Worm (Caenorhabditis elegans): Measurements from ENCODE around the gene F21C10.19.

Gene F21C10.19

DNA sequence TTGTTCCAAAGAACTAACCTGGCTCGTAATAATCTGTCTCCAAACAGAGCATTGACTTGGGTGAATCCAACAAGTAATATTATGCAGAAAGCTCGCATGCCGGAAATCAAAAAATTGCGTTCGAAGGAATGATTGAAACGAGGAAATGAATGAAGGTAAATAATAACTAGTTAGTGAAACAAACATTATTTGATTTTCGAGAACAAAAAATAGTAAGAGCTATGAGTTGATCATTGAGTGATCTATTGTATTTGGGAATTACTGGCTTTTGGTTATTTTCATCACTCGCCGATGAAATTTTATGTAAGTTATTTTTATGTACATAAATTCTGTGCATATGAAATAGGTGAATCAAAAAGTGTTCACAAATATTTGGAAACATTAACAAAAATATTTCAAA lies 23.9 kb downstream of the F21C10.19 start, which contains the start of gene B0222.5:
Gene B0222.5, minus strand, starts transcription at position 101 of the 400 bp plus-strand sequence.
- TF ChIP-seq ets-7 (tag; optimal IDR thresholded peaks at IDR 0.05) = no peak
- no peak for TF ChIP-seq aly-1 (tag; optimal IDR thresholded peaks at IDR 0.05)
- no peak for TF ChIP-seq sea-1 (GFP tag; conservative IDR thresholded peaks at IDR 0.05)
- TF ChIP-seq tbx-11 (GFP tag; IDR thresholded peaks at IDR 0.05) = no peak
- no peak for TF ChIP-seq hmbx-1 (tag; optimal IDR thresholded peaks at IDR 0.05)
- TF ChIP-seq ama-1 (optimal IDR thresholded peaks at IDR 0.05) = no peak
- no peak for TF ChIP-seq hmg-4 (GFP tag; optimal IDR thresholded peaks at IDR 0.05)
- TF ChIP-seq tra-4 (tag; optimal IDR thresholded peaks at IDR 0.05) = no peak
- TF ChIP-seq pes-1 (GFP tag; IDR thresholded peaks at IDR 0.05) = no peak
- TF ChIP-seq scrt-1 (GFP tag; IDR thresholded peaks at IDR 0.05) = no peak
- no peak for TF ChIP-seq B0310.2 (tag; optimal IDR thresholded peaks at IDR 0.05)

DNA sequence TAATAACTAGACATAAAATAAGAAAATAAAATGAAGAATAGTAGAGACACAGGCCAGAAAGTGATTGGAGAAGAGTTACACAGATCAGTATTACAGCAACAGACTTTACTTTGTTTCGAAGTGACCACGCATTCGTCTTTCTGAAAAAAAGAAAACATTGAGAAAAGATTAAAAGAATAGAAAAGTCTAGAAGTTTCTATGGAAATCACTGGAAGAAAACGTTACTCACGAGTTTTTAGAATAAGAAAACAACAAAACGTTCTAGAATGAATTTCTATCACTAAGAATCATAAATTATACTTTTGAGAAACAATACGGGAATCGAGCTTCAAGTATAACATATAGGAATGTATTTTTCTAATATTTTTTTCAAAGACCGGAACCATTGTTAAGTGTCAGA lies 24.8 kb downstream of the F21C10.19 start:
- TF ChIP-seq B0310.2 (tag; optimal IDR thresholded peaks at IDR 0.05) (no peak), tra-4 (tag; optimal IDR thresholded peaks at IDR 0.05) (no peak), scrt-1 (GFP tag; IDR thresholded peaks at IDR 0.05) (no peak), ama-1 (optimal IDR thresholded peaks at IDR 0.05) (no peak), aly-1 (tag; optimal IDR thresholded peaks at IDR 0.05) (no peak), tbx-37 (GFP tag; conservative IDR thresholded peaks at IDR 0.05) (no peak), ets-7 (tag; optimal IDR thresholded peaks at IDR 0.05) (no peak), ceh-13 (GFP tag; optimal IDR thresholded peaks at IDR 0.05) (no peak), tbx-11 (GFP tag; IDR thresholded peaks at IDR 0.05) (no peak), pes-1 (GFP tag; IDR thresholded peaks at IDR 0.05) (no peak), F13C5.2 (tag; optimal IDR thresholded peaks at IDR 0.05) (no peak), hmg-4 (GFP tag; optimal IDR thresholded peaks at IDR 0.05) (no peak), ceh-36 (tag; optimal IDR thresholded peaks at IDR 0.05) (no peak), flt-1 (GFP tag; IDR thresholded peaks at IDR 0.05) (no peak)

DNA sequence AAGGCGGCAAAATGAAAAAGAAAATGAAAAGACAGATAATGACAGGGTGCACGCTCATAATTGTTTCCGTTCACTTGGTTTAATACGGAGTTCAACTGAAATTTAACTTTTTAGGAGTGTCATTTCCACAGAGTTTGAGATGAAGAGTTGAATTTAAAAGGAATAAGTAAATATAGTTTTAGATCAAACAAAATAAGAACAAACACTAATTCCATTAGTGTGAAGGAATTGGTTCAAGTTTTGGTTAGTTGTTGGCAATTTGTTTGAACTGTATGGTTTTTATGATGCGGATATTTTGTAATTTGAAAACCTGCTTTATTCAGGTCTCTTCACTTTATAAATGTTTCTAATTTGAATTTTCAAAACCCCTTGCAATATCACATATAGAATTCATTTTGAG lies 25.8 kb downstream of the F21C10.19 start, which contains the start of gene B0222.15:
Gene B0222.15, minus strand, starts transcription at position 101 of the 400 bp plus-strand sequence.
- no peak for TF ChIP-seq pes-1 (GFP tag; IDR thresholded peaks at IDR 0.05)
- TF ChIP-seq ama-1 (optimal IDR thresholded peaks at IDR 0.05) = no peak
- TF ChIP-seq flt-1 (GFP tag; IDR thresholded peaks at IDR 0.05) = no peak
- no peak for TF ChIP-seq ets-7 (tag; optimal IDR thresholded peaks at IDR 0.05)
- no peak for TF ChIP-seq tra-4 (tag; optimal IDR thresholded peaks at IDR 0.05)
- no peak for TF ChIP-seq ceh-13 (GFP tag; optimal IDR thresholded peaks at IDR 0.05)
- no peak for TF ChIP-seq F13C5.2 (tag; optimal IDR thresholded peaks at IDR 0.05)
- TF ChIP-seq hnd-1 (tag; optimal IDR thresholded peaks at IDR 0.05) = no peak
- TF ChIP-seq B0310.2 (tag; optimal IDR thresholded peaks at IDR 0.05) = no peak
- TF ChIP-seq tbx-11 (GFP tag; IDR thresholded peaks at IDR 0.05) = no peak
- no peak for TF ChIP-seq ceh-36 (tag; optimal IDR thresholded peaks at IDR 0.05)
- TF ChIP-seq tbx-37 (GFP tag; conservative IDR thresholded peaks at IDR 0.05) = no peak
- TF ChIP-seq sea-1 (GFP tag; conservative IDR thresholded peaks at IDR 0.05) = no peak
- no peak for TF ChIP-seq scrt-1 (GFP tag; IDR thresholded peaks at IDR 0.05)
- TF ChIP-seq aly-1 (tag; optimal IDR thresholded peaks at IDR 0.05) = no peak
- TF ChIP-seq hmbx-1 (tag; optimal IDR thresholded peaks at IDR 0.05) = no peak
- TF ChIP-seq hmg-4 (GFP tag; optimal IDR thresholded peaks at IDR 0.05) = no peak

DNA sequence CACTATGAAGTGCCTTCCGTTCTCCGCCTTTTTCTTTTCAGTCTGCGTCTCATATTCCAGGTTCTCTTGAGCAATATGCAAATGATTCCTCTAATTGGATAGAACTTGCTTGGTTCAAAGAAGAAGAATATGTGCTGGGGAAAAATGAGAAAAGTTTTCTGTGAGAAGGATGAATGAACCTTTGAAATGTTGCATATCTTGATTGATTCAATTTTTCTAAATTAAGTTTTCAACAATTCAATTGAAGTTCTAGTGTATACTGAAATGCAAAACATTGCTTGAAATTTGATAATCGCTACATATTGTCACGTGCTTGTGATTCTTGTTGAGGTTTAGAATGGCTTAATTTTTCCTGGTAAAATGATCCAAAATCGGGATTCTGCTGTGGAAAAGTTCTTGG lies 26.7 kb downstream of the F21C10.19 start:
- TF ChIP-seq scrt-1 (GFP tag; IDR thresholded peaks at IDR 0.05) (no peak), ceh-36 (tag; optimal IDR thresholded peaks at IDR 0.05) (no peak)

DNA sequence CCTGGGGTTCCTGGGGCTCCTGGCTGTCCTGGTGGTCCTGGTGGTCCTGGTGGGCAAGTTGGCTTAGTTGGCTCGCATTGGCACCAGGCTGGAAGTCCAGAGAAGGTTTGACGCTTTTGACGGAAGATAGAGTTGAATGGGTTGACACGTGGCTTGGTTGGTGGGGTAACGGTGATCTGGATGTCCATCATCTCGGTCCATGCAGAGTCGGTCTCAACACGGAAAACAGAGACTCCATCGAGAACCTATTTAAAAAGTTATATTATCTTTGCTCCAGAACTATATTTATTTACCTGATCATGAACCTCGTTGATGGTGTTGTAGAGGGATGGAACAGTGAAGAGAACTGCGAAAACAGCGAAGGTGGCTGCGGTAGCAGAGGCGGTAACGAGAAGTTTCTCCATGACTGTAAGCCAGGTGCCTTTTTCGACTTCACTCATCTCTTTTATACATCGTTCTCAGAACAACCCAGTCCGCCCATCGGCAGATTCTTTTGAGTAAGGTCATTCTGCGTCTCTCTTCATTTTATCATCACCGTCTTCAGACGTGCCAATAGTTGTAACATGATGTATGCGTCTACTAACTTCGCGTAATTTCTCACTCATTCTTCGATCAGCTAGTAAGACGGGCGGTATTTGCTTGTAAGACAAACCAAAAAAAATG lies 29.5 kb downstream of the F21C10.19 start, which contains the start of gene col-144:
Gene col-144, minus strand, starts transcription at position 419 of the 663 bp plus-strand sequence.
- no peak for TF ChIP-seq aly-1 (tag; optimal IDR thresholded peaks at IDR 0.05)
- TF ChIP-seq tbx-11 (GFP tag; IDR thresholded peaks at IDR 0.05) = no peak
- TF ChIP-seq ceh-36 (tag; optimal IDR thresholded peaks at IDR 0.05) = no peak
- TF ChIP-seq tbx-37 (GFP tag; conservative IDR thresholded peaks at IDR 0.05) = no peak
- no peak for TF ChIP-seq F13C5.2 (tag; optimal IDR thresholded peaks at IDR 0.05)
- TF ChIP-seq pes-1 (GFP tag; IDR thresholded peaks at IDR 0.05) = no peak
- TF ChIP-seq ets-7 (tag; optimal IDR thresholded peaks at IDR 0.05) = no peak
- TF ChIP-seq ama-1 (optimal IDR thresholded peaks at IDR 0.05) = no peak
- TF ChIP-seq hmbx-1 (tag; optimal IDR thresholded peaks at IDR 0.05) = no peak
- no peak for TF ChIP-seq ceh-13 (GFP tag; optimal IDR thresholded peaks at IDR 0.05)
- no peak for TF ChIP-seq scrt-1 (GFP tag; IDR thresholded peaks at IDR 0.05)
- TF ChIP-seq hmg-4 (GFP tag; optimal IDR thresholded peaks at IDR 0.05) = no peak
- TF ChIP-seq flt-1 (GFP tag; IDR thresholded peaks at IDR 0.05) = no peak
- TF ChIP-seq sea-1 (GFP tag; conservative IDR thresholded peaks at IDR 0.05) = no peak
- no peak for TF ChIP-seq hnd-1 (tag; optimal IDR thresholded peaks at IDR 0.05)
- no peak for TF ChIP-seq B0310.2 (tag; optimal IDR thresholded peaks at IDR 0.05)
- no peak for TF ChIP-seq tra-4 (tag; optimal IDR thresholded peaks at IDR 0.05)

DNA sequence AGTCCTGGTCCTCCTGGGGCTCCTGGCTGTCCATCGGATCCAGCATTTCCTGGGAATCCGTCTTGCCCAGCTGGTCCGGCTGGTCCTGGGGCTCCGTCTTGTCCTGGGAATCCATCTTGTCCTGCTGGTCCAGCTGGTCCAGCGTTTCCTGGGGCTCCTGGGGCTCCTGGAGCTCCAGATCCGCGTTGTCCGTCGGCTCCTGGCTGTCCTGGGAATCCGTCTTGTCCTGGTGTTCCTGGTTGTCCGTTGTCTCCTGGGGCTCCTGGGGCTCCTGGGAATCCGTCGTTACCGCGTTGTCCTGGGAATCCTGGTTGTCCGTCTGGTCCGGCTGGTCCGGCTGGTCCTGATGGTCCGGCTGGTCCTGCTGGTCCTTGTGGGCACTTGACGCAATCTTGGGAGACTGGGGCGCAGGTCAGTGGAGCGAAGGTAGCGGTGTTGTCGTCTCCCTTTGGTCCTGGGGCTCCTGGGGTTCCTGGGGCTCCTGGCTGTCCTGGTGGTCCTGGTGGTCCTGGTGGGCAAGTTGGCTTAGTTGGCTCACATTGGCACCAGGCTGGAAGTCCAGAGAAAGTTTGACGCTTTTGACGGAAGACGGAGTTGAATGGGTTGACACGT lies 31.4 kb downstream of the F21C10.19 start:
- no peak for TF ChIP-seq scrt-1 (GFP tag; IDR thresholded peaks at IDR 0.05)
- no peak for TF ChIP-seq F13C5.2 (tag; optimal IDR thresholded peaks at IDR 0.05)
- no peak for TF ChIP-seq ceh-13 (GFP tag; optimal IDR thresholded peaks at IDR 0.05)
- TF ChIP-seq hnd-1 (tag; optimal IDR thresholded peaks at IDR 0.05) = no peak
- no peak for TF ChIP-seq sea-1 (GFP tag; conservative IDR thresholded peaks at IDR 0.05)
- no peak for TF ChIP-seq tbx-37 (GFP tag; conservative IDR thresholded peaks at IDR 0.05)
- TF ChIP-seq pes-1 (GFP tag; IDR thresholded peaks at IDR 0.05) = no peak
- TF ChIP-seq tra-4 (tag; optimal IDR thresholded peaks at IDR 0.05) = no peak
- no peak for TF ChIP-seq aly-1 (tag; optimal IDR thresholded peaks at IDR 0.05)

DNA sequence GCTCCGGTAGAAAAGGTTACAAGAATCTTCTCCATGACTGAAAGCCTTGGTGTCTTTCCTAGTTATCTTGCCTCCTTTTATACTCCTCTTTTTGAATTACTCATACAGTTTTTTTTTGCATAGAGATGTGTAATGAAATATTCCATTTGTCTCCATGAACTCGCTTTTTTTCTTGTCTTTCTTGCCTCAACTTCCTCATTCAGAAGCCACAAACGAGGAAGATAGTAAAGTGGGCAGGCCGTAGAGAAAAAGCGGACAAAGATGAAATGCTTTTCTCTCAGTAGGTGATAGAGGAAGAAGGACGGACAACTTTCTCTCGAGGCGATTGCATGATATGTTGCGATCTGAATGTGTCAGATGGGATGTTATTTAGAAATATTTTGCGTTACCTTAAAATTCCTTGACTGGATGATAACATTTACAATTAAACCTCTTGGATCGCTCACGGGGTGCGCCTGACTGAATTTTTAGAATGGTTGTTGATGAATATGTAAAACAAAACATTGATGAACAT lies 32.1 kb downstream of the F21C10.19 start, which contains the start of gene col-145:
Gene col-145, minus strand, starts transcription at position 51 of the 514 bp plus-strand sequence.
- TF ChIP-seq ama-1 (optimal IDR thresholded peaks at IDR 0.05) (no peak), F13C5.2 (tag; optimal IDR thresholded peaks at IDR 0.05) (no peak), ets-7 (tag; optimal IDR thresholded peaks at IDR 0.05) (no peak), scrt-1 (GFP tag; IDR thresholded peaks at IDR 0.05) (no peak), aly-1 (tag; optimal IDR thresholded peaks at IDR 0.05) (no peak), hmg-4 (GFP tag; optimal IDR thresholded peaks at IDR 0.05) (no peak), sea-1 (GFP tag; conservative IDR thresholded peaks at IDR 0.05) (no peak), pes-1 (GFP tag; IDR thresholded peaks at IDR 0.05) (no peak), hmbx-1 (tag; optimal IDR thresholded peaks at IDR 0.05) (no peak), ceh-13 (GFP tag; optimal IDR thresholded peaks at IDR 0.05) (no peak), hnd-1 (tag; optimal IDR thresholded peaks at IDR 0.05) (no peak)
